Worm (Caenorhabditis elegans): ENCODE results near the gene nspb-8.

Gene nspb-8

ce11 chrII:14598367-14598766, 17.9 kb upstream of the nspb-8 start:
- TF ChIP-seq nhr-76 (tag; optimal IDR thresholded peaks at IDR 0.05), result no peak
- no peak for TF ChIP-seq nhr-28 (tag; optimal IDR thresholded peaks at IDR 0.05)
- no peak for TF ChIP-seq elt-3 (tag; optimal IDR thresholded peaks at IDR 0.05)
- no peak for TF ChIP-seq nhr-23 (tag; optimal IDR thresholded peaks at IDR 0.05)
- no peak for TF ChIP-seq mdl-1 (tag; optimal IDR thresholded peaks at IDR 0.05)
- TF ChIP-seq egl-27 (tag; optimal IDR thresholded peaks at IDR 0.05), result no peak
- TF ChIP-seq daf-12 (tag; optimal IDR thresholded peaks at IDR 0.05), result no peak
- TF ChIP-seq nhr-25 (tag; optimal IDR thresholded peaks at IDR 0.05), result no peak
- TF ChIP-seq pqm-1 (tag; optimal IDR thresholded peaks at IDR 0.05), result peak; percentile 95
- TF ChIP-seq fkh-10 (GFP tag; optimal IDR thresholded peaks at IDR 0.05), result no peak
- peak; percentile 65 for TF ChIP-seq jun-1 (tag; optimal IDR thresholded peaks at IDR 0.05)
- no peak for TF ChIP-seq ceh-16 (tag; optimal IDR thresholded peaks at IDR 0.05)
- TF ChIP-seq skn-1 (tag; optimal IDR thresholded peaks at IDR 0.05), result peak; percentile 50
- TF ChIP-seq fkh-2 (tag; optimal IDR thresholded peaks at IDR 0.05), result peak; percentile 74
- no peak for TF ChIP-seq pha-4 (tag; optimal IDR thresholded peaks at IDR 0.05)
- peak; percentile 85 for TF ChIP-seq elt-2 (tag; optimal IDR thresholded peaks at IDR 0.05)
- TF ChIP-seq ztf-4 (tag; optimal IDR thresholded peaks at IDR 0.05), result no peak
- TF ChIP-seq lin-39 (tag; optimal IDR thresholded peaks at IDR 0.05), result no peak
- TF ChIP-seq snpc-4 (tag; optimal IDR thresholded peaks at IDR 0.05), result no peak
- no peak for TF ChIP-seq nhr-12 (tag; optimal IDR thresholded peaks at IDR 0.05)
- no peak for TF ChIP-seq ceh-9 (tag; optimal IDR thresholded peaks at IDR 0.05)
- TF ChIP-seq nhr-11 (tag; optimal IDR thresholded peaks at IDR 0.05), result peak; percentile 78
- TF ChIP-seq nfya-1 (tag; optimal IDR thresholded peaks at IDR 0.05; ENCODE audit: insufficient read depth), result peak; percentile 81
- no peak for TF ChIP-seq ceh-82 (tag; optimal IDR thresholded peaks at IDR 0.05)
- no peak for TF ChIP-seq ZK546.5 (tag; optimal IDR thresholded peaks at IDR 0.05)
- no peak for TF ChIP-seq ceh-28 (tag; optimal IDR thresholded peaks at IDR 0.05)
- no peak for TF ChIP-seq elt-1 (tag; optimal IDR thresholded peaks at IDR 0.05)
- no peak for TF ChIP-seq egl-5 (tag; optimal IDR thresholded peaks at IDR 0.05)
- TF ChIP-seq nhr-43 (tag; optimal IDR thresholded peaks at IDR 0.05; ENCODE audit: poor library complexity, severe bottlenecking), result peak; percentile 23
- peak; percentile 53 for TF ChIP-seq ama-1 (optimal IDR thresholded peaks at IDR 0.05)
- TF ChIP-seq aly-2 (tag; optimal IDR thresholded peaks at IDR 0.05), result no peak
- no peak for TF ChIP-seq unc-39 (tag; optimal IDR thresholded peaks at IDR 0.05)
- no peak for TF ChIP-seq unc-62 (GFP tag; optimal IDR thresholded peaks at IDR 0.05)
- no peak for TF ChIP-seq R02D3.7 (tag; optimal IDR thresholded peaks at IDR 0.05)
- no peak for TF ChIP-seq zag-1 (tag; optimal IDR thresholded peaks at IDR 0.05)
- no peak for TF ChIP-seq ztf-11 (tag; optimal IDR thresholded peaks at IDR 0.05)
- TF ChIP-seq lin-15B (tag; optimal IDR thresholded peaks at IDR 0.05), result peak; percentile 37
- no peak for TF ChIP-seq nhr-237 (tag; optimal IDR thresholded peaks at IDR 0.05)
- no peak for TF ChIP-seq eor-1 (tag; optimal IDR thresholded peaks at IDR 0.05)
- no peak for TF ChIP-seq lsy-12 (tag; optimal IDR thresholded peaks at IDR 0.05)
- TF ChIP-seq fos-1 (tag; optimal IDR thresholded peaks at IDR 0.05), result no peak
- no peak for TF ChIP-seq hmg-11 (tag; optimal IDR thresholded peaks at IDR 0.05)
- TF ChIP-seq mml-1 (tag; optimal IDR thresholded peaks at IDR 0.05), result peak; percentile 30
- no peak for TF ChIP-seq nhr-67 (tag; optimal IDR thresholded peaks at IDR 0.05)
- TF ChIP-seq nhr-77 (tag; optimal IDR thresholded peaks at IDR 0.05), result peak; percentile 9
- no peak for TF ChIP-seq sea-2 (GFP tag; optimal IDR thresholded peaks at IDR 0.05)
- TF ChIP-seq tbx-2 (tag; optimal IDR thresholded peaks at IDR 0.05), result no peak

ce11 chrII:14597788-14598187, 17.3 kb upstream of the nspb-8 start:
- TF ChIP-seq nhr-25 (tag; optimal IDR thresholded peaks at IDR 0.05) (no peak), elt-3 (tag; optimal IDR thresholded peaks at IDR 0.05) (peak in 2 of 3 experiments; percentile 90 to 94)

Measured in whole organism, L3 larva.